Fruit fly (Drosophila melanogaster) whole organism, embryonic: ENCODE data around the gene UQCR-C2.

Experiments
- Bgb ChIP-seq: fragments of 200-800 bp; sonication (Bioruptor generic); IDR thresholded peaks from 2 replicates; pipeline ENCODE4 v1.3.6; 2022; ENCODE audit warnings: missing biosample characterization, missing genetic modification characterization; ENCODE audit not compliant: partially characterized antibody
- C15 ChIP-seq: fragments of 200-800 bp; sonication (Bioruptor generic); IDR thresholded peaks from 3 replicates; pipeline ENCODE4 v1.3.6; 2022; ENCODE audit warnings: missing biosample characterization, missing genetic modification characterization
- CG10209 ChIP-seq: fragments of 200-800 bp; sonication (Bioruptor generic); optimal IDR thresholded peaks from 3 replicates; lab custom pipeline; 2017; ENCODE audit warnings: missing biosample characterization, mild to moderate bottlenecking, missing genetic modification characterization, missing genetic modification reagents
- CG10366 ChIP-seq: fragments of 200-800 bp; sonication (Bioruptor generic); IDR thresholded peaks from 2 replicates; pipeline ENCODE4 v1.3.6; 2022; ENCODE audit warnings: missing biosample characterization, missing genetic modification characterization
- CG11456 ChIP-seq: fragments of 200-800 bp; sonication (Bioruptor generic); IDR thresholded peaks from 3 replicates; pipeline ENCODE4 v1.3.6; 2022; ENCODE audit warnings: missing biosample characterization, missing genetic modification characterization
- CG15696 ChIP-seq: fragments of 200-800 bp; sonication (Bioruptor generic); optimal IDR thresholded peaks from 2 replicates; lab custom pipeline; 2019; ENCODE audit warnings: missing biosample characterization, mild to moderate bottlenecking, missing genetic modification characterization, moderate library complexity
- CG1602 ChIP-seq: fragments of 200-800 bp; sonication (Bioruptor generic); optimal IDR thresholded peaks from 3 replicates; lab custom pipeline; 2016; ENCODE audit warnings: missing biosample characterization, missing genetic modification characterization
- CG17359 ChIP-seq: fragments of 200-800 bp; sonication (Bioruptor generic); optimal IDR thresholded peaks from 3 replicates; lab custom pipeline; 2018; ENCODE audit warnings: missing biosample characterization, mild to moderate bottlenecking, missing genetic modification characterization, moderate library complexity
- CG17361 ChIP-seq: fragments of 200-800 bp; sonication (Bioruptor generic); IDR thresholded peaks from 3 replicates; pipeline ENCODE4 v1.3.6; 2022; ENCODE audit warnings: missing biosample characterization, missing genetic modification characterization
- CG17568 ChIP-seq: fragments of 200-800 bp; sonication (Bioruptor generic); optimal IDR thresholded peaks from 2 replicates; lab custom pipeline; 2018; ENCODE audit warnings: missing biosample characterization, mild to moderate bottlenecking, missing genetic modification characterization, moderate library complexity
- CG17829 ChIP-seq: fragments of 200-800 bp; optimal IDR thresholded peaks from 2 replicates; lab custom pipeline; 2019; ENCODE audit warnings: missing biosample characterization, mild to moderate bottlenecking, missing genetic modification characterization, moderate library complexity
- CG2199 ChIP-seq: fragments of 200-800 bp; sonication (Bioruptor generic); IDR thresholded peaks from 3 replicates; pipeline ENCODE4 v1.3.6; 2022; ENCODE audit warnings: missing biosample characterization, missing genetic modification characterization
- CG30403 ChIP-seq: fragments of 200-800 bp; sonication (Bioruptor generic); optimal IDR thresholded peaks from 3 replicates; lab custom pipeline; 2016; ENCODE audit warnings: missing biosample characterization, missing genetic modification characterization
- CG30431 ChIP-seq: fragments of 200-800 bp; sonication (Bioruptor generic); optimal IDR thresholded peaks from 2 replicates; lab custom pipeline; 2017; ENCODE audit warnings: missing biosample characterization, missing genetic modification characterization
- CG3726 ChIP-seq: fragments of 200-800 bp; sonication (Bioruptor generic); IDR thresholded peaks from 3 replicates; pipeline ENCODE4, ENCODE4 v1.3.6; 2022; ENCODE audit warnings: missing biosample characterization, missing genetic modification characterization
- CG4404 ChIP-seq: fragments of 200-800 bp; sonication (Bioruptor generic); IDR thresholded peaks from 2 replicates; pipeline ENCODE4 v1.3.6; 2022; ENCODE audit warnings: missing biosample characterization, missing genetic modification characterization
- CG7963 ChIP-seq: fragments of 200-800 bp; sonication (Bioruptor generic); IDR thresholded peaks from 3 replicates; pipeline ENCODE4 v1.3.6; 2022; ENCODE audit warnings: missing biosample characterization, missing genetic modification characterization; ENCODE audit not compliant: partially characterized antibody
- CG8281 ChIP-seq: fragments of 200-800 bp; sonication (Bioruptor generic); optimal IDR thresholded peaks from 2 replicates; lab custom pipeline; 2018; ENCODE audit warnings: missing biosample characterization, mild to moderate bottlenecking, missing genetic modification characterization, moderate library complexity
- CG9437 ChIP-seq: fragments of 200-800 bp; sonication (Bioruptor generic); optimal IDR thresholded peaks from 2 replicates; lab custom pipeline; 2018; ENCODE audit warnings: missing biosample characterization, mild to moderate bottlenecking, missing genetic modification characterization
- CG9932 ChIP-seq: fragments of 200-800 bp; sonication (Bioruptor generic); IDR thresholded peaks from 2 replicates; pipeline ENCODE4 v1.3.6; 2022; ENCODE audit warnings: missing biosample characterization, missing genetic modification characterization
- CrebB ChIP-seq: fragments of 200-800 bp; sonication (Bioruptor generic); optimal IDR thresholded peaks from 3 replicates; lab custom pipeline; 2018; ENCODE audit warnings: missing biosample characterization, mild to moderate bottlenecking, missing genetic modification characterization
- D19B ChIP-seq: fragments of 200-800 bp; sonication (Bioruptor generic); optimal IDR thresholded peaks from 2 replicates; lab custom pipeline; 2017; ENCODE audit warnings: missing biosample characterization, mild to moderate bottlenecking, missing genetic modification characterization
- Dek ChIP-seq: fragments of 200-800 bp; sonication (Bioruptor generic); optimal IDR thresholded peaks from 3 replicates; lab custom pipeline; 2019; ENCODE audit warnings: missing biosample characterization, mild to moderate bottlenecking, missing genetic modification characterization, moderate library complexity
- Dfd ChIP-seq, 2 experiments: fragments of >200 bp; optimal IDR thresholded peaks; 2 replicates each; lab custom pipeline; 2017; ENCODE audit warnings: missing biosample characterization in 2 of 2, missing genetic modification characterization in 2 of 2
- Drgx ChIP-seq: fragments of 200-800 bp; sonication (Bioruptor generic); IDR thresholded peaks from 2 replicates; pipeline ENCODE4 v1.3.6; 2022; ENCODE audit warnings: missing biosample characterization, missing genetic modification characterization
- Fer2 ChIP-seq: fragments of 200-800 bp; sonication (Bioruptor generic); optimal IDR thresholded peaks from 2 replicates; lab custom pipeline; 2018; ENCODE audit warnings: missing biosample characterization, mild to moderate bottlenecking, missing genetic modification characterization, moderate library complexity
- Hr39 ChIP-seq: fragments of >200 bp; optimal IDR thresholded peaks from 2 replicates; lab custom pipeline; 2017
- MTF-1 ChIP-seq: fragments of 200-800 bp; sonication (Bioruptor generic); optimal IDR thresholded peaks from 2 replicates; lab custom pipeline; 2018; ENCODE audit warnings: missing biosample characterization, mild to moderate bottlenecking, missing genetic modification characterization, borderline replicate concordance
- Meics ChIP-seq: fragments of 200-800 bp; sonication (Bioruptor generic); optimal IDR thresholded peaks from 2 replicates; lab custom pipeline; 2017; ENCODE audit warnings: missing biosample characterization, mild to moderate bottlenecking, missing genetic modification characterization
- Optix ChIP-seq: fragments of 200-800 bp; sonication (Bioruptor generic); IDR thresholded peaks from 3 replicates; pipeline ENCODE4 v1.3.6; 2022; ENCODE audit warnings: missing biosample characterization, missing genetic modification characterization
- Sin3A ChIP-seq: fragments of >200 bp; optimal IDR thresholded peaks from 2 replicates; lab custom pipeline; 2018
- Sox100B ChIP-seq: fragments of 200-800 bp; sonication (Bioruptor generic); optimal IDR thresholded peaks from 3 replicates; lab custom pipeline; 2018; ENCODE audit warnings: missing biosample characterization, mild to moderate bottlenecking, missing genetic modification characterization
- Xrp1 ChIP-seq: fragments of 200-800 bp; sonication (Bioruptor generic); IDR thresholded peaks from 2 replicates; pipeline ENCODE4 v1.3.6; 2022; ENCODE audit warnings: missing biosample characterization, missing genetic modification characterization
- YL-1 ChIP-seq: fragments of 200-800 bp; sonication (Bioruptor generic); optimal IDR thresholded peaks from 3 replicates; lab custom pipeline; 2017; ENCODE audit warnings: missing biosample characterization, mild to moderate bottlenecking, missing genetic modification characterization
- chn ChIP-seq: fragments of 200-800 bp; sonication (Bioruptor generic); optimal IDR thresholded peaks from 2 replicates; lab custom pipeline; 2016; ENCODE audit warnings: missing biosample characterization, missing genetic modification characterization
- dan ChIP-seq: fragments of 200-800 bp; sonication (Bioruptor generic); IDR thresholded peaks from 2 replicates; pipeline ENCODE4 v1.3.6; 2022; ENCODE audit warnings: missing biosample characterization, missing genetic modification characterization
- fd96Cb ChIP-seq: fragments of 200-800 bp; sonication (Bioruptor generic); optimal IDR thresholded peaks from 2 replicates; lab custom pipeline; 2018; ENCODE audit warnings: missing biosample characterization, mild to moderate bottlenecking, missing genetic modification characterization, moderate library complexity
- ftz-f1 ChIP-seq: fragments of 200-800 bp; sonication (Bioruptor generic); optimal IDR thresholded peaks from 2 replicates; lab custom pipeline; 2016; ENCODE audit warnings: missing biosample characterization, missing genetic modification characterization
- gcm ChIP-seq: fragments of 200-800 bp; sonication (Bioruptor generic); optimal IDR thresholded peaks from 2 replicates; lab custom pipeline; 2019; ENCODE audit warnings: missing biosample characterization, mild to moderate bottlenecking, missing genetic modification characterization, moderate library complexity
- her ChIP-seq: fragments of 200-800 bp; sonication (Bioruptor generic); optimal IDR thresholded peaks from 2 replicates; lab custom pipeline; 2016; ENCODE audit warnings: missing biosample characterization, missing genetic modification characterization
- kah ChIP-seq: fragments of 200-800 bp; sonication (Bioruptor generic); optimal IDR thresholded peaks from 2 replicates; lab custom pipeline; 2018; ENCODE audit warnings: missing biosample characterization, mild to moderate bottlenecking, missing genetic modification characterization
- lbe ChIP-seq: fragments of 200-800 bp; sonication (Bioruptor generic); optimal IDR thresholded peaks from 2 replicates; lab custom pipeline; 2016; ENCODE audit warnings: missing biosample characterization, mild to moderate bottlenecking, missing genetic modification characterization
- maf-S ChIP-seq: fragments of 200-800 bp; sonication (Bioruptor generic); optimal IDR thresholded peaks from 2 replicates; lab custom pipeline; 2016; ENCODE audit warnings: missing biosample characterization, missing genetic modification characterization
- oc ChIP-seq: fragments of 200-800 bp; sonication (Bioruptor generic); optimal IDR thresholded peaks from 2 replicates; lab custom pipeline; 2018; ENCODE audit warnings: missing biosample characterization, mild to moderate bottlenecking, missing genetic modification characterization, moderate library complexity
- onecut ChIP-seq: fragments of 200-800 bp; sonication (Bioruptor generic); IDR thresholded peaks from 2 replicates; pipeline ENCODE4 v1.3.6; 2022; ENCODE audit warnings: missing biosample characterization, missing genetic modification characterization
- phol ChIP-seq: fragments of 200-800 bp; sonication (Bioruptor generic); optimal IDR thresholded peaks from 3 replicates; lab custom pipeline; 2018; ENCODE audit warnings: missing biosample characterization, mild to moderate bottlenecking, missing genetic modification characterization, moderate library complexity
- pros ChIP-seq: fragments of 200-800 bp; sonication (Bioruptor generic); optimal IDR thresholded peaks from 3 replicates; lab custom pipeline; 2019; ENCODE audit warnings: missing biosample characterization, mild to moderate bottlenecking, missing genetic modification characterization, moderate library complexity
- ranshi ChIP-seq: fragments of 200-800 bp; sonication (Bioruptor generic); IDR thresholded peaks from 2 replicates; pipeline ENCODE4 v1.3.6; 2022; ENCODE audit warnings: missing biosample characterization, missing genetic modification characterization
- sim ChIP-seq: fragments of 200-800 bp; sonication (Bioruptor generic); IDR thresholded peaks from 2 replicates; pipeline ENCODE4 v1.3.6; 2022; ENCODE audit warnings: missing biosample characterization, missing genetic modification characterization
- sob ChIP-seq: fragments of 200-800 bp; sonication (Bioruptor generic); IDR thresholded peaks from 2 replicates; pipeline ENCODE4 v1.3.6; 2022; ENCODE audit warnings: missing biosample characterization, missing genetic modification characterization
- sug ChIP-seq: fragments of 200-800 bp; optimal IDR thresholded peaks from 2 replicates; lab custom pipeline; 2019; ENCODE audit warnings: missing biosample characterization, mild to moderate bottlenecking, missing genetic modification characterization, moderate library complexity
- trem ChIP-seq: fragments of 200-800 bp; optimal IDR thresholded peaks from 3 replicates; lab custom pipeline; 2019; ENCODE audit warnings: missing biosample characterization, mild to moderate bottlenecking, missing genetic modification characterization, moderate library complexity
- zfh1 ChIP-seq: fragments of 200-800 bp; sonication (Bioruptor generic); IDR thresholded peaks from 3 replicates; pipeline ENCODE4 v1.3.6; 2022; ENCODE audit warnings: missing biosample characterization, missing genetic modification characterization

The UQCR-C2 gene

DNA sequence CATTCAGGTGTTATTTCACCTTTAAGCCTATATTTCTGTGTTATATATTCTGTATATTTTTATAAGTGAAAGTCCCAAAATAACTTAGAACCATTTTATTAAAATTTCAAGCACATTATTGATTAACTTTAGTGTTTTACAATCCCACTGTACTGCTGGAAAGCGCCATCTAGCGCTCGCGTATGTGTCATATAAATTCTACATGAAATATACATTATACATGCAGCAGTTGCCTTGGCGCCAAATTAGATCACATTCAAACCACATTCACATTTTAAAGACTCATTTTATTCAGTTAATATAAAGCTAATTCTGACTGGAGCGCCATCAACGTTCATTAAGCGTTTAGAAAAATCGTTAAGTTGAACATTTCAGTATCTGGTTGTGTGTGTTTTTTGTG lies 20.6 kb upstream of the UQCR-C2 start:
- TF ChIP-seq CG7963 = no peak
- TF ChIP-seq CG17359 (tag; lab: Kevin White, UChicago) = no peak
- TF ChIP-seq zfh1 (GFP tag; lab: Robert Waterston, UW) = 0 out of 3 replicates have a peak, but pooled peaks have one; percentile 51
- TF ChIP-seq Fer2 (tag; lab: Kevin White, UChicago) = no peak
- TF ChIP-seq phol (tag; lab: Kevin White, UChicago) = no peak
- TF ChIP-seq oc (tag; lab: Kevin White, UChicago) = no peak
- no peak for TF ChIP-seq fd96Cb (tag; lab: Kevin White, UChicago)
- TF ChIP-seq dan (GFP tag; lab: Robert Waterston, UW) = no peak
- no peak for TF ChIP-seq her (GFP tag; lab: Kevin White, UChicago)
- no peak for TF ChIP-seq Meics (GFP tag; lab: Kevin White, UChicago)
- 0 out of 2 replicates have a peak, but pooled peaks have one; percentile 15 for TF ChIP-seq sob
- TF ChIP-seq chn (GFP tag; lab: Kevin White, UChicago) = no peak
- no peak for TF ChIP-seq Sin3A
- no peak for TF ChIP-seq Drgx (GFP tag; lab: Robert Waterston, UW)
- TF ChIP-seq ftz-f1 (GFP tag; lab: Kevin White, UChicago) = no peak
- no peak for TF ChIP-seq sug (tag; lab: Kevin White, UChicago)
- TF ChIP-seq CG15696 = no peak
- no peak for TF ChIP-seq CG4404 (GFP tag; lab: Robert Waterston, UW)
- TF ChIP-seq Xrp1 (GFP tag; lab: Robert Waterston, UW) = peak; percentile 15; the same call in 1 of the 2 replicates
- no peak for TF ChIP-seq CG1602 (GFP tag; lab: Kevin White, UChicago)
- TF ChIP-seq CG10209 = no peak
- no peak for TF ChIP-seq lbe (GFP tag; lab: Kevin White, UChicago)
- no peak for TF ChIP-seq CG9437 (GFP tag; lab: Kevin White, UChicago)
- TF ChIP-seq C15 = no peak
- no peak for TF ChIP-seq Dfd (GFP tag; optimal IDR thresholded peaks at IDR 0.05; lab: Kevin White, UChicago)
- TF ChIP-seq CG10366 (GFP tag; lab: Robert Waterston, UW) = no peak
- no peak for TF ChIP-seq CrebB (tag; lab: Kevin White, UChicago)
- TF ChIP-seq gcm (GFP tag; lab: Kevin White, UChicago) = no peak
- peak; percentile 23 for TF ChIP-seq CG30403
- no peak for TF ChIP-seq YL-1
- no peak for TF ChIP-seq kah (GFP tag; lab: Kevin White, UChicago)
- no peak; the same call in 2 of the 3 replicates for TF ChIP-seq CG2199 (GFP tag; lab: Robert Waterston, UW)
- no peak for TF ChIP-seq CG11456 (GFP tag; lab: Robert Waterston, UW)
- no peak for TF ChIP-seq pros (GFP tag; lab: Kevin White, UChicago)
- TF ChIP-seq CG3726 = no peak
- TF ChIP-seq trem (tag; lab: Kevin White, UChicago) = no peak
- no peak for TF ChIP-seq MTF-1 (GFP tag; lab: Kevin White, UChicago)
- no peak for TF ChIP-seq Hr39 (lab: Kevin White, UChicago)
- TF ChIP-seq D19B = no peak
- TF ChIP-seq CG17568 (GFP tag; lab: Kevin White, UChicago) = no peak
- no peak for TF ChIP-seq onecut (GFP tag; lab: Robert Waterston, UW)
- no peak for TF ChIP-seq CG30431 (GFP tag; lab: Kevin White, UChicago)
- TF ChIP-seq Bgb (GFP tag; lab: Robert Waterston, UW) = peak; percentile 54
- no peak for TF ChIP-seq sim (GFP tag; lab: Robert Waterston, UW)
- no peak for TF ChIP-seq CG8281 (tag; lab: Kevin White, UChicago)
- no peak for TF ChIP-seq CG17361 (GFP tag; lab: Robert Waterston, UW)
- no peak for TF ChIP-seq Dek (tag; lab: Kevin White, UChicago)
- TF ChIP-seq CG9932 (GFP tag; lab: Robert Waterston, UW) = peak; percentile 3; the same call in 1 of the 2 replicates
- no peak for TF ChIP-seq Optix (GFP tag; lab: Robert Waterston, UW)
- no peak for TF ChIP-seq maf-S
- no peak for TF ChIP-seq Sox100B (GFP tag; lab: Kevin White, UChicago)
- TF ChIP-seq ranshi (GFP tag; lab: Robert Waterston, UW) = no peak
- peak; percentile 15 for TF ChIP-seq CG17829 (tag; lab: Kevin White, UChicago)
